Fruit fly (Drosophila melanogaster) whole organism, pupa: Measurements from ENCODE around the gene CG14322.

Experiments
- EcR ChIP-seq: fragments of 200-800 bp; sonication (Bioruptor generic); optimal IDR thresholded peaks from 3 replicates; lab custom pipeline; 2019; ENCODE audit warnings: missing biosample characterization, missing genetic modification characterization, mild to moderate bottlenecking, moderate library complexity, missing genetic modification reagents
- Pif1A ChIP-seq: fragments of 200-800 bp; sonication (Bioruptor generic); optimal IDR thresholded peaks from 3 replicates; lab custom pipeline; 2016; ENCODE audit warnings: missing biosample characterization, missing genetic modification characterization
- fd96Ca ChIP-seq: fragments of 200-800 bp; sonication (Bioruptor generic); IDR thresholded peaks from 3 replicates; pipeline ENCODE4 v1.3.6; 2022; ENCODE audit warnings: missing biosample characterization, missing genetic modification characterization
- gl ChIP-seq: fragments of 200-800 bp; sonication (Bioruptor generic); optimal IDR thresholded peaks from 2 replicates; lab custom pipeline; 2018; ENCODE audit warnings: missing biosample characterization, mild to moderate bottlenecking, missing genetic modification characterization

dm6 chr3R:17626827-17627226, 20.7 kb upstream of the CG14322 start, which contains the start of gene CG14325:
- no peak for TF ChIP-seq fd96Ca (GFP tag; lab: Robert Waterston, UW)
- TF ChIP-seq gl (tag; lab: Kevin White, UChicago): no peak
- no peak for TF ChIP-seq EcR (GFP tag; lab: Kevin White, UChicago)
- no peak for TF ChIP-seq Pif1A (GFP tag; lab: Kevin White, UChicago)
